Worm (Caenorhabditis elegans) whole organism, early embryonic: Measurements from ENCODE around the gene cic-1.

ENCODE experiments used
- B0310.2 ChIP-seq: sonication (generic microtip); optimal IDR thresholded peaks from 2 replicates; lab custom pipeline; 2016; ENCODE audit warnings: mild to moderate bottlenecking, missing genetic modification characterization, missing compliant biosample characterization
- F13C5.2 ChIP-seq: sonication (generic microtip); optimal IDR thresholded peaks from 2 replicates; lab custom pipeline; 2017; ENCODE audit warnings: mild to moderate bottlenecking, missing genetic modification characterization, inconsistent platforms, missing compliant biosample characterization
- aly-1 ChIP-seq: sonication (generic microtip); optimal IDR thresholded peaks from 2 replicates; lab custom pipeline; 2016; ENCODE audit warnings: missing genetic modification characterization, missing compliant biosample characterization
- ama-1 ChIP-seq: fragments of 150-350 bp; optimal IDR thresholded peaks from 2 replicates; lab custom pipeline; 2014
- ceh-13 ChIP-seq: fragments of 200-800 bp; sonication (Bioruptor generic); optimal IDR thresholded peaks from 2 replicates; lab custom pipeline; 2018; ENCODE audit warnings: mild to moderate bottlenecking, missing genetic modification characterization, missing compliant biosample characterization
- ceh-36 ChIP-seq: sonication (generic microtip); optimal IDR thresholded peaks from 2 replicates; lab custom pipeline; 2016; ENCODE audit warnings: missing genetic modification characterization, inconsistent platforms, missing compliant biosample characterization
- ets-7 ChIP-seq: sonication (generic microtip); optimal IDR thresholded peaks from 2 replicates; lab custom pipeline; 2016; ENCODE audit warnings: missing genotype, missing genetic modification characterization, missing compliant biosample characterization
- flt-1 ChIP-seq: fragments of 200-800 bp; sonication (Bioruptor generic); IDR thresholded peaks from 2 replicates; pipeline ENCODE4 v1.3.6; 2022; ENCODE audit warnings: missing genetic modification characterization, missing compliant biosample characterization
- hmbx-1 ChIP-seq: sonication (generic microtip); optimal IDR thresholded peaks from 2 replicates; lab custom pipeline; 2016; ENCODE audit warnings: mild to moderate bottlenecking, missing genetic modification characterization, missing compliant biosample characterization
- hmg-4 ChIP-seq: fragments of 200-800 bp; sonication (Bioruptor generic); optimal IDR thresholded peaks from 2 replicates; lab custom pipeline; 2018; ENCODE audit warnings: mild to moderate bottlenecking, missing genetic modification characterization, missing compliant biosample characterization
- hnd-1 ChIP-seq: sonication (generic microtip); optimal IDR thresholded peaks from 2 replicates; lab custom pipeline; 2016; ENCODE audit warnings: missing genetic modification characterization, missing compliant biosample characterization
- pes-1 ChIP-seq: fragments of 200-800 bp; sonication (Bioruptor generic); IDR thresholded peaks from 2 replicates; pipeline ENCODE4 v1.3.6; 2022; ENCODE audit warnings: missing genetic modification reagents, missing genetic modification characterization, missing compliant biosample characterization
- scrt-1 ChIP-seq: fragments of 200-800 bp; sonication (Bioruptor generic); IDR thresholded peaks from 2 replicates; pipeline ENCODE4 v1.3.6; 2022; ENCODE audit warnings: missing genetic modification characterization, missing compliant biosample characterization
- sea-1 ChIP-seq: fragments of 200-800 bp; sonication (Bioruptor generic); conservative IDR thresholded peaks from 2 replicates; pipeline ENCODE4 v1.3.6; 2022; ENCODE audit warnings: missing genetic modification characterization, missing compliant biosample characterization
- tbx-11 ChIP-seq: fragments of 200-800 bp; sonication (Bioruptor generic); IDR thresholded peaks from 2 replicates; pipeline ENCODE4 v1.3.6; 2022; ENCODE audit warnings: missing genetic modification characterization, missing compliant biosample characterization
- tbx-37 ChIP-seq: fragments of 200-800 bp; sonication (Bioruptor generic); conservative IDR thresholded peaks from 2 replicates; pipeline ENCODE4 v1.3.6; 2022; ENCODE audit warnings: missing genetic modification reagents, missing genetic modification characterization, missing compliant biosample characterization
- tra-4 ChIP-seq: sonication (generic microtip); optimal IDR thresholded peaks from 2 replicates; lab custom pipeline; 2017; ENCODE audit warnings: missing genetic modification characterization, missing compliant biosample characterization

Gene cic-1

DNA sequence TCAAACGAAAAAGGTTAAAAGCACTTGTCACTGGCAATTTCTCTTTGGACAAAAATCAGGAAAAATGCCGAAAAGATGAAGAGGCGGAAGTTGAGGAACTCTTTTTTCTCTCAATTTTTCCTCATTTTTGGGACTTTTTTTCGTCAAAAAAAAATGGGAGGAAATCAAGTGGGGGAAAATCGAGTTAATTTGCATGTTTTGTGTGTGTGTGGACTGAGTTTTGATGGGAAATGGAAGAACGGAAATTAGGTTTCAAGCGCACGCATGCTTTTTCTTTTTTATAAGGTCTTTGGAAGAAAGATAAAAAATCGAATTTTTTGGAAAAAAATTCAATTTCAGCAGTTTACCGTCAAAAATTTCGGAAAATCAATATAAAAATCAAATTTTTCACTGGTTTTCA is 9.3 kb downstream of the cic-1 start:
- TF ChIP-seq ets-7 (tag; lab: Kevin White, UChicago) (no peak), F13C5.2 (tag; lab: Kevin White, UChicago) (no peak), tbx-11 (GFP tag; lab: Robert Waterston, UW) (no peak), sea-1 (GFP tag; lab: Robert Waterston, UW) (no peak), hmbx-1 (tag; lab: Kevin White, UChicago) (no peak)

ce11 chrIII:2386483-2386882 is 14.5 kb downstream of the cic-1 start, which contains the start of gene H14E04.3:
Gene H14E04.3 (minus strand): TSS chrIII:2386583.
- TF ChIP-seq ceh-13 (no peak), hnd-1 (tag; lab: Kevin White, UChicago) (no peak), sea-1 (GFP tag; lab: Robert Waterston, UW) (no peak), flt-1 (GFP tag; lab: Robert Waterston, UW) (no peak), tbx-11 (GFP tag; lab: Robert Waterston, UW) (no peak), hmbx-1 (tag; lab: Kevin White, UChicago) (no peak), tra-4 (tag; lab: Kevin White, UChicago) (no peak), B0310.2 (tag; lab: Kevin White, UChicago) (no peak), pes-1 (GFP tag; lab: Robert Waterston, UW) (no peak), ets-7 (tag; lab: Kevin White, UChicago) (no peak), F13C5.2 (tag; lab: Kevin White, UChicago) (no peak), ceh-36 (no peak), ama-1 (lab: Kevin White, UChicago) (no peak), scrt-1 (GFP tag; lab: Robert Waterston, UW) (no peak), tbx-37 (GFP tag; lab: Robert Waterston, UW) (no peak), aly-1 (no peak), hmg-4 (GFP tag; lab: Kevin White, UChicago) (no peak)

- TF ChIP-seq tra-4 (tag; lab: Kevin White, UChicago) (no peak), hmbx-1 (tag; lab: Kevin White, UChicago) (no peak), ceh-36 (no peak), ceh-13 (no peak), tbx-11 (GFP tag; lab: Robert Waterston, UW) (no peak), ets-7 (tag; lab: Kevin White, UChicago) (no peak), pes-1 (GFP tag; lab: Robert Waterston, UW) (no peak), flt-1 (GFP tag; lab: Robert Waterston, UW) (no peak), B0310.2 (tag; lab: Kevin White, UChicago) (no peak), F13C5.2 (tag; lab: Kevin White, UChicago) (no peak), tbx-37 (GFP tag; lab: Robert Waterston, UW) (no peak), hmg-4 (GFP tag; lab: Kevin White, UChicago) (no peak), scrt-1 (GFP tag; lab: Robert Waterston, UW) (no peak), sea-1 (GFP tag; lab: Robert Waterston, UW) (no peak)
Measured at ce11 chrIII:2384364-2384763, 16.7 kb downstream of the cic-1 start.

DNA sequence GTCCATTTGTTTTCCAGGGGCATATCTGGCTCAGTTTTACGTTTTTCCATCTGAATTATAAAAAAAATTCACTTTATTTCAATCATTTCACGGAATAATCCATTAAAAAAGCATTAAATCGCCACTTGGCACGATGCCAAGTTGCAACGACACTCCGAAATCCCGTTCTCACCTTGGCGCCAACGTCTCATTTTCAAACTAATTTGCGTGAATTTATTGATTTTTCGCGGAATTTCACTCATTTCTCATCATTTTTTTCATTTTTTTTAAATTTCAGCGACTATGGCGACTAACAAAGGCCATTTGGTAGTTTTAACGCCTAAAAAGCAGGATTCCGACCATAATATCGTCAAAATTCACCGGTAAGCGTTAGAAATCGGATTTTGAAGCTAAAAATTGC is 25.1 kb downstream of the cic-1 start, which contains the start of gene H14E04.2:
H14E04.2 (plus strand) TSS at position 276 of the 400 bp plus-strand sequence.
- TF ChIP-seq pes-1 (GFP tag; lab: Robert Waterston, UW) = no peak
- TF ChIP-seq ceh-13 = no peak
- TF ChIP-seq aly-1 = no peak
- no peak for TF ChIP-seq F13C5.2 (tag; lab: Kevin White, UChicago)
- no peak for TF ChIP-seq tbx-11 (GFP tag; lab: Robert Waterston, UW)

ce11 chrIII:2371864-2372263 is 29.2 kb downstream of the cic-1 start, which contains the start of gene H04J21.1:
Gene H04J21.1 (minus strand): TSS chrIII:2371964.
- TF ChIP-seq B0310.2 (tag; lab: Kevin White, UChicago) (no peak), tbx-11 (GFP tag; lab: Robert Waterston, UW) (no peak), tbx-37 (GFP tag; lab: Robert Waterston, UW) (no peak), hmbx-1 (tag; lab: Kevin White, UChicago) (no peak), ceh-13 (no peak), ama-1 (lab: Kevin White, UChicago) (no peak), scrt-1 (GFP tag; lab: Robert Waterston, UW) (no peak), aly-1 (no peak), ceh-36 (no peak)

DNA sequence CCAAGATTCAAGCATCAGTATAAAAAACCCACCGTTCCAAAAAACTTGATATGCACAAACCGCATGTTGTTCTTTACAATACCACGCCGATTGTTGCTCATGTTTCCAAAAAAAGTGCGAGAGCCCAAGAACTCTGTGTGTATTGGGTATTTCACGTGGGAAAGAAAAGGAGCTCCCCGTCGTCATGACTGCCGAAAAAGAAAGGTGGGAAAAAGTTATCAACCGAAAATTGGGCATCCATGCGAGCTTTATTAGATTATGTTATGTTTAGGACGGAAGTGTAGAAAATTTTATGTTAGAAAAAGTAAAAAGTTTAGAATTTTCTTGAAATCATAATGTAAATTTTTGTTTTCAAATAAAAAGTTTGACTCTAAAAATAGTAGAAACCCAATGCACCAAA is 32.6 kb downstream of the cic-1 start, which contains the start of gene H04J21.4:
H04J21.4 (minus strand) TSS at position 101 of the 400 bp plus-strand sequence.
- TF ChIP-seq ama-1 (lab: Kevin White, UChicago) (no peak), tra-4 (tag; lab: Kevin White, UChicago) (no peak), flt-1 (GFP tag; lab: Robert Waterston, UW) (no peak), ceh-36 (no peak), scrt-1 (GFP tag; lab: Robert Waterston, UW) (no peak), F13C5.2 (tag; lab: Kevin White, UChicago) (no peak), sea-1 (GFP tag; lab: Robert Waterston, UW) (no peak), B0310.2 (tag; lab: Kevin White, UChicago) (no peak), hnd-1 (tag; lab: Kevin White, UChicago) (no peak), pes-1 (GFP tag; lab: Robert Waterston, UW) (no peak), ceh-13 (no peak), aly-1 (no peak), hmg-4 (GFP tag; lab: Kevin White, UChicago) (no peak), tbx-11 (GFP tag; lab: Robert Waterston, UW) (no peak), ets-7 (tag; lab: Kevin White, UChicago) (no peak), tbx-37 (GFP tag; lab: Robert Waterston, UW) (no peak), hmbx-1 (tag; lab: Kevin White, UChicago) (no peak)

DNA sequence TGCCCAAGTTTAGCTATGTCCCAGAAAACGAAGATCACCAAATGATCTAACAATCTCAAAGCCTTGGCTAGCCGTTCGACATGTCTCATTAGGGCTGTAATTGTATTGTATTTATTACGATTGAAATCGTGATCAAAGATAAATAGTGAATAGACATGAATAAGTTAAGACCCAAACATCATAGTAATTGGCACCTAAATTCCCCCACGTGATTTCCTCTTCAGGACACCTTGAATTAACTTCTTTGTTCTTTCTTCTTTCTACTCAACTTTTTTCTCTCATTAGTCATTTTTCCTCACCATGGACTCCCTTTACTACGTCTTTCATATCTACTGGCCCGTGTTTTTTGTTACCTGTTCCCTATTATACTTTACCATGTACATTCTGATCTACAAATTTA is 38.4 kb downstream of the cic-1 start, which contains the start of gene srd-69:
srd-69 (plus strand) TSS at position 301 of the 400 bp plus-strand sequence.
- TF ChIP-seq flt-1 (GFP tag; lab: Robert Waterston, UW) (no peak), B0310.2 (tag; lab: Kevin White, UChicago) (no peak), aly-1 (no peak)
